Fruit fly (Drosophila melanogaster): ENCODE results near the gene CG2218.

The CG2218 gene

DNA sequence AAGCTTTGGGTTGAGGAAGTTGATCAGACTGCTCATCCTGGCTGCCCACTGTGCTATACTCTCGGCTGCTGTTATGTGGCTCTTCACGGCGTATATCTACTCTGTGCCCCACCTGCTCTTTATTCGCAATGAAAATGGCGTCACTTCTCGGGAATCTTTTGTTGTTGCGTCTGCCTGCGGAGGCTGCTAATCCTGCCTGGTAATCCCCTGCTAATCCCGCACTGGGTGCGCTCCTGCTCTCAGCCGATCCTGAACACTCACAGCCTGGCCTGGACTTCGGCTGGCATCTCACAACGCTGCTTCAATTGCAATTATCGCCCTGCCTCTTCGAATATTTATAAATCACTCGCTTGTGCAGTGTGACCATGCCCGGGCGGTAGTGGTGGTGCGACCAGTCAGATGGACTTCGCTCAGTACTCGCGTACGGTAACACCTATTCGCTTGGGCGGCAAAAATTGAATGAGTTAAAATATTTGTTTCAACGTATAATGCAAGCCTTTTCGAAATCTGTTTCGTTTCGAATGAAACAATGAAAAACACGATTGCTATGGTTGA lies at the start of gene CG2218:
CG2218 (minus strand) TSS at position 472 of the 555 bp plus-strand sequence.
- TF ChIP-seq ss (GFP tag; optimal IDR thresholded peaks at IDR 0.05) (peak in 1 of 2 experiments; percentile 81), CG9139 (GFP tag; optimal IDR thresholded peaks at IDR 0.05) (peak; percentile 39), CG6808 (GFP tag; optimal IDR thresholded peaks at IDR 0.05) (peak; percentile 65), Sox14 (GFP tag; optimal IDR thresholded peaks at IDR 0.05) (peak; percentile 74), CG4318 (GFP tag; optimal IDR thresholded peaks at IDR 0.05) (no peak)

- TF ChIP-seq CG6163 (GFP tag; IDR thresholded peaks at IDR 0.05) (no peak), salr (GFP tag; optimal IDR thresholded peaks at IDR 0.05) (no peak), Blimp-1 (GFP tag; optimal IDR thresholded peaks at IDR 0.05) (no peak), Ets21C (GFP tag; optimal IDR thresholded peaks at IDR 0.05) (no peak), vri (GFP tag; optimal IDR thresholded peaks at IDR 0.05) (no peak), Met (GFP tag; optimal IDR thresholded peaks at IDR 0.05) (no peak), Hr4 (GFP tag; optimal IDR thresholded peaks at IDR 0.05) (no peak), Hr39 (GFP tag; optimal IDR thresholded peaks at IDR 0.05) (no peak), cyc (GFP tag; optimal IDR thresholded peaks at IDR 0.05) (no peak), Ets96B (tag; optimal IDR thresholded peaks at IDR 0.05) (no peak), CG3919 (GFP tag; optimal IDR thresholded peaks at IDR 0.05) (no peak), OdsH (GFP tag; optimal IDR thresholded peaks at IDR 0.05) (no peak), CG31627 (GFP tag; optimal IDR thresholded peaks at IDR 0.05) (no peak), Hr38 (GFP tag; optimal IDR thresholded peaks at IDR 0.05) (no peak), esn (GFP tag; optimal IDR thresholded peaks at IDR 0.05) (no peak), CG32006 (GFP tag; optimal IDR thresholded peaks at IDR 0.05) (no peak)
Observed at dm6 chr3R:30476367-30476766, 48.3 kb upstream of the CG2218 start, which contains the start of gene spdo. Gene spdo (plus strand): TSS chr3R:30476684.

- TF ChIP-seq Eip78C (GFP tag) = peak; percentile 50
- peak; percentile 18 for TF ChIP-seq esn (GFP tag; optimal IDR thresholded peaks at IDR 0.05)
- TF ChIP-seq CG6163 (GFP tag; IDR thresholded peaks at IDR 0.05) = no peak
- TF ChIP-seq CG10631 (GFP tag; optimal IDR thresholded peaks at IDR 0.05) = no peak
Observed at dm6 chr3R:30475910-30476309, 47.8 kb upstream of the CG2218 start.

dm6 chr3R:30474667-30475213 lies 46.7 kb upstream of the CG2218 start:
- no peak for TF ChIP-seq Hr38 (GFP tag; optimal IDR thresholded peaks at IDR 0.05)
- no peak for TF ChIP-seq fd85E (GFP tag; optimal IDR thresholded peaks at IDR 0.05)
- TF ChIP-seq ss (GFP tag; optimal IDR thresholded peaks at IDR 0.05) = peak in 1 of 2 experiments; percentile 64
- TF ChIP-seq acj6 (GFP tag; optimal IDR thresholded peaks at IDR 0.05) = no peak
- TF ChIP-seq CG31627 (GFP tag; optimal IDR thresholded peaks at IDR 0.05) = no peak

dm6 chr3R:30472331-30472730 lies 44.3 kb upstream of the CG2218 start:
- TF ChIP-seq OdsH (GFP tag; optimal IDR thresholded peaks at IDR 0.05) (no peak), CG11902 (GFP tag; optimal IDR thresholded peaks at IDR 0.05) (no peak), Met (GFP tag; optimal IDR thresholded peaks at IDR 0.05) (no peak), vri (GFP tag; optimal IDR thresholded peaks at IDR 0.05) (no peak), CG11294 (GFP tag; IDR thresholded peaks at IDR 0.05) (no peak), CG34406 (GFP tag; optimal IDR thresholded peaks at IDR 0.05) (no peak), Blimp-1 (GFP tag; optimal IDR thresholded peaks at IDR 0.05) (no peak), CG8119 (GFP tag; IDR thresholded peaks at IDR 0.05) (no peak), achi (GFP tag; optimal IDR thresholded peaks at IDR 0.05) (no peak), Sox15 (GFP tag; optimal IDR thresholded peaks at IDR 0.05) (no peak), Ets21C (GFP tag; optimal IDR thresholded peaks at IDR 0.05) (no peak), esn (GFP tag; optimal IDR thresholded peaks at IDR 0.05) (no peak), CG6808 (GFP tag; optimal IDR thresholded peaks at IDR 0.05) (no peak), Eip93F (GFP tag; optimal IDR thresholded peaks at IDR 0.05) (no peak), dac (GFP tag; optimal IDR thresholded peaks at IDR 0.05) (no peak), fd59A (GFP tag; optimal IDR thresholded peaks at IDR 0.05) (no peak), CG10631 (GFP tag; optimal IDR thresholded peaks at IDR 0.05) (no peak), spab (GFP tag; optimal IDR thresholded peaks at IDR 0.05) (no peak)
